Worm (Caenorhabditis elegans) whole organism, L4 larva: Measurements from ENCODE around the gene C32D5.8.
A peak's percentile ranks its signal among the peaks of the same experiment; 100 is the strongest.

ENCODE experiments used
- F37D6.2 ChIP-seq: sonication (generic microtip); optimal IDR thresholded peaks from 2 replicates; lab custom pipeline; 2016; ENCODE audit warnings: mild to moderate bottlenecking, missing genetic modification characterization, missing compliant biosample characterization
- T20F7.1 ChIP-seq: fragments of 200-800 bp; sonication (Bioruptor generic); optimal IDR thresholded peaks from 2 replicates; lab custom pipeline; 2018; ENCODE audit warnings: mild to moderate bottlenecking, missing genetic modification characterization, missing compliant biosample characterization
- T26A8.4 ChIP-seq: fragments of 200-800 bp; sonication (Bioruptor generic); IDR thresholded peaks from 2 replicates; pipeline ENCODE4 v1.3.6; 2022; ENCODE audit warnings: missing genetic modification characterization, missing compliant biosample characterization
- aha-1 ChIP-seq: fragments of 150-350 bp; peaks from one replicate; lab custom pipeline; 2014; ENCODE audit warnings: missing biosample characterization, missing genetic modification characterization
- aly-2 ChIP-seq: sonication (generic microtip); optimal IDR thresholded peaks from 2 replicates; lab custom pipeline; 2018; ENCODE audit warnings: missing biosample characterization, missing genetic modification characterization
- ceh-20 ChIP-seq: fragments of 200-800 bp; sonication (Bioruptor generic); IDR thresholded peaks from 2 replicates; pipeline ENCODE4 v1.3.6; 2022; ENCODE audit warnings: missing genetic modification reagents, missing genetic modification characterization, missing compliant biosample characterization
- cey-2 ChIP-seq: sonication (generic microtip); optimal IDR thresholded peaks from 3 replicates; lab custom pipeline; 2017; ENCODE audit warnings: missing genetic modification characterization, mild to moderate bottlenecking, missing compliant biosample characterization, antibody characterized with exemption, borderline replicate concordance; ENCODE audit not compliant: insufficient read depth
- daf-12 ChIP-seq: fragments of 150-350 bp; optimal IDR thresholded peaks from 2 replicates; lab custom pipeline; 2014; ENCODE audit warnings: missing biosample characterization, missing genetic modification reagents, missing genetic modification characterization
- daf-16 ChIP-seq, 3 experiments: sonication (generic microtip); optimal IDR thresholded peaks; 2 replicates each; lab custom pipeline; 2016 to 2017; ENCODE audit warnings: missing genetic modification characterization in 3 of 3, missing genetic modification reagents in 3 of 3, mild to moderate bottlenecking in 2 of 3, missing compliant biosample characterization in 2 of 3, missing biosample characterization in 1 of 3, moderate library complexity in 1 of 3
- dmd-6 ChIP-seq: fragments of 200-800 bp; sonication (Bioruptor generic); IDR thresholded peaks from 2 replicates; pipeline ENCODE4 v1.3.6; 2022; ENCODE audit warnings: missing genetic modification reagents, missing genetic modification characterization, missing compliant biosample characterization
- dmd-8 ChIP-seq: fragments of 200-800 bp; sonication (Bioruptor generic); IDR thresholded peaks from 2 replicates; pipeline ENCODE4 v1.3.6; 2022; ENCODE audit warnings: missing genetic modification characterization, missing compliant biosample characterization
- duxl-1 ChIP-seq: sonication (generic microtip); optimal IDR thresholded peaks from 2 replicates; lab custom pipeline; 2016; ENCODE audit warnings: mild to moderate bottlenecking, missing genetic modification characterization, moderate library complexity, missing compliant biosample characterization; ENCODE audit not compliant: poor library complexity
- dve-1 ChIP-seq: sonication (generic microtip); optimal IDR thresholded peaks from 2 replicates; lab custom pipeline; 2017; ENCODE audit warnings: antibody characterized with exemption, mild to moderate bottlenecking, missing genetic modification characterization, missing compliant biosample characterization; ENCODE audit not compliant: insufficient read depth
- egl-43 ChIP-seq: fragments of 200-800 bp; sonication (Bioruptor generic); IDR thresholded peaks from 2 replicates; pipeline ENCODE4 v1.3.6; 2022; ENCODE audit warnings: missing genetic modification reagents, missing genetic modification characterization, missing compliant biosample characterization
- fos-1 ChIP-seq: fragments of 150-350 bp; optimal IDR thresholded peaks from 2 replicates; lab custom pipeline; 2014; ENCODE audit warnings: missing biosample characterization, missing genetic modification characterization
- hif-1 ChIP-seq, 2 experiments: sonication (generic microtip); optimal IDR thresholded peaks; 2 replicates each; lab custom pipeline; 2016 to 2017; ENCODE audit warnings: missing compliant biosample characterization in 2 of 2, missing genetic modification characterization in 2 of 2, missing genetic modification reagents in 2 of 2, missing genotype in 2 of 2, mild to moderate bottlenecking in 1 of 2
- hlh-11 ChIP-seq: fragments of 200-800 bp; sonication (Bioruptor generic); optimal IDR thresholded peaks from 2 replicates; lab custom pipeline; 2018; ENCODE audit warnings: mild to moderate bottlenecking, missing genetic modification characterization, missing compliant biosample characterization
- hlh-30 ChIP-seq: sonication (generic microtip); optimal IDR thresholded peaks from 2 replicates; lab custom pipeline; 2017; ENCODE audit warnings: antibody characterized with exemption, mild to moderate bottlenecking, missing genetic modification characterization, missing compliant biosample characterization; ENCODE audit not compliant: insufficient read depth
- jun-1 ChIP-seq: fragments of 150-350 bp; optimal IDR thresholded peaks from 2 replicates; lab custom pipeline; 2014; ENCODE audit warnings: missing biosample characterization, missing genetic modification reagents, missing genetic modification characterization
- lin-15B ChIP-seq: fragments of 150-350 bp; sonication (generic microtip); optimal IDR thresholded peaks from 3 replicates; lab custom pipeline; 2014; ENCODE audit warnings: missing biosample characterization, missing genetic modification characterization
- lin-29 ChIP-seq: fragments of 200-800 bp; sonication (Bioruptor generic); IDR thresholded peaks from 2 replicates; pipeline ENCODE4 v1.3.6; 2022; ENCODE audit warnings: missing genetic modification reagents, missing genetic modification characterization, missing compliant biosample characterization
- lin-38 ChIP-seq: fragments of 200-800 bp; sonication (Bioruptor generic); IDR thresholded peaks from 2 replicates; pipeline ENCODE4 v1.3.6; 2022; ENCODE audit warnings: missing genetic modification reagents, missing genetic modification characterization, missing compliant biosample characterization
- madf-9 ChIP-seq: fragments of 200-800 bp; sonication (Bioruptor generic); conservative IDR thresholded peaks from 2 replicates; pipeline ENCODE4 v1.3.6; 2022; ENCODE audit warnings: missing genetic modification reagents, missing genetic modification characterization, missing compliant biosample characterization
- mdt-29 ChIP-seq: fragments of 200-800 bp; sonication (Bioruptor generic); IDR thresholded peaks from 2 replicates; pipeline ENCODE4 v1.3.6; 2022; ENCODE audit warnings: missing genetic modification reagents, missing genetic modification characterization, missing compliant biosample characterization
- mxl-3 ChIP-seq: fragments of 200-800 bp; sonication (Bioruptor generic); optimal IDR thresholded peaks from 2 replicates; lab custom pipeline; 2018; ENCODE audit warnings: mild to moderate bottlenecking, missing genetic modification characterization, missing compliant biosample characterization
- nhr-102 ChIP-seq: sonication (generic microtip); optimal IDR thresholded peaks from 2 replicates; lab custom pipeline; 2016; ENCODE audit warnings: mild to moderate bottlenecking, missing genetic modification characterization, moderate library complexity, missing compliant biosample characterization
- nhr-28 ChIP-seq: fragments of 150-350 bp; optimal IDR thresholded peaks from 2 replicates; lab custom pipeline; 2014; ENCODE audit warnings: missing biosample characterization, missing genetic modification characterization
- nhr-48 ChIP-seq: sonication (generic microtip); optimal IDR thresholded peaks from 2 replicates; lab custom pipeline; 2016; ENCODE audit warnings: mild to moderate bottlenecking, missing genetic modification characterization, missing compliant biosample characterization
- nhr-77 ChIP-seq: fragments of 150-350 bp; optimal IDR thresholded peaks from 2 replicates; lab custom pipeline; 2014; ENCODE audit warnings: missing biosample characterization, missing genetic modification characterization
- pha-4 ChIP-seq, 2 experiments: fragments of 150-350 bp in 1 of 2; fragments of 200-800 bp in 1 of 2; sonication (Bioruptor generic) in 1 of 2; IDR thresholded peaks in 1 of 2; optimal IDR thresholded peaks in 1 of 2; 2 replicates each; pipeline versions ENCODE4 v1.3.6 to Lab custom; 2014 to 2022; ENCODE audit warnings: missing genetic modification characterization in 2 of 2, missing genetic modification reagents in 2 of 2, missing biosample characterization in 1 of 2, missing compliant biosample characterization in 1 of 2
- set-16 ChIP-seq: fragments of 200-800 bp; sonication (Bioruptor generic); IDR thresholded peaks from 2 replicates; pipeline ENCODE4 v1.3.6; 2022; ENCODE audit warnings: missing genetic modification reagents, missing genetic modification characterization, missing compliant biosample characterization
- snpc-1.2 ChIP-seq: fragments of 200-800 bp; sonication (Bioruptor generic); IDR thresholded peaks from 2 replicates; pipeline ENCODE4 v1.3.6; 2022; ENCODE audit warnings: missing genetic modification reagents, missing genetic modification characterization, missing compliant biosample characterization
- spr-1 ChIP-seq: sonication (generic microtip); optimal IDR thresholded peaks from 2 replicates; lab custom pipeline; 2016; ENCODE audit warnings: mild to moderate bottlenecking, missing genetic modification characterization, missing compliant biosample characterization
- tra-1 ChIP-seq: fragments of 200-800 bp; sonication (Bioruptor generic); IDR thresholded peaks from 2 replicates; pipeline ENCODE4 v1.3.6; 2022; ENCODE audit warnings: missing genetic modification reagents, missing genetic modification characterization, missing compliant biosample characterization
- unc-62 ChIP-seq, 3 experiments: fragments of 150-350 bp in 1 of 3; sonication (generic microtip); optimal IDR thresholded peaks in 2 of 3; peaks in 1 of 3; 1 replicate in 1 of 3; 2 replicates in 2 of 3; lab custom pipeline; 2014 to 2017; ENCODE audit warnings: missing biosample characterization in 3 of 3, missing genetic modification characterization in 3 of 3, missing genetic modification reagents in 3 of 3, missing genotype in 1 of 3
- zag-1 ChIP-seq: fragments of 150-350 bp; optimal IDR thresholded peaks from 2 replicates; lab custom pipeline; 2014; ENCODE audit warnings: missing biosample characterization, missing genetic modification characterization
- zfp-3 ChIP-seq: fragments of 200-800 bp; sonication (Bioruptor generic); conservative IDR thresholded peaks from 2 replicates; pipeline ENCODE4 v1.3.6; 2022; ENCODE audit warnings: missing genetic modification reagents, missing genetic modification characterization, missing compliant biosample characterization
- zip-11 ChIP-seq: fragments of 200-800 bp; sonication (Bioruptor generic); IDR thresholded peaks from 2 replicates; pipeline ENCODE4 v1.3.6; 2022; ENCODE audit warnings: missing genetic modification characterization, missing compliant biosample characterization
- zip-2 ChIP-seq: fragments of 150-350 bp; optimal IDR thresholded peaks from 2 replicates; lab custom pipeline; 2014; ENCODE audit warnings: missing biosample characterization, missing genetic modification characterization
- ztf-11 ChIP-seq: fragments of 150-350 bp; optimal IDR thresholded peaks from 2 replicates; lab custom pipeline; 2014; ENCODE audit warnings: missing biosample characterization, missing genetic modification characterization
- ztf-7 ChIP-seq: fragments of 150-350 bp; optimal IDR thresholded peaks from 2 replicates; lab custom pipeline; 2014; ENCODE audit warnings: missing biosample characterization, missing genetic modification characterization

C32D5.8 gene

ce11 chrII:6376693-6377092 is 30.9 kb upstream of the C32D5.8 start:
- TF ChIP-seq cey-2 (tag; lab: Kevin White, UChicago) (no peak), daf-16 (GFP tag; optimal IDR thresholded peaks at IDR 0.05; lab: Kevin White, UChicago) (no peak), daf-16 (tag; optimal IDR thresholded peaks at IDR 0.05; lab: Kevin White, UChicago) (no peak), zip-2 (tag; lab: Kevin White, UChicago) (no peak), egl-43 (GFP tag; lab: Robert Waterston, UW) (no peak), aha-1 (peak; percentile 93), nhr-102 (tag; lab: Kevin White, UChicago) (no peak), dmd-8 (no peak)

ce11 chrII:6374646-6375045 is 28.9 kb upstream of the C32D5.8 start:
- peak; percentile 40 for TF ChIP-seq nhr-28 (tag; lab: Kevin White, UChicago)
- peak; percentile 38 for TF ChIP-seq hlh-11
- TF ChIP-seq lin-38 (GFP tag; lab: Robert Waterston, UW): peak; percentile 31
- no peak for TF ChIP-seq ztf-11
- peak; percentile 62 for TF ChIP-seq T20F7.1 (GFP tag; lab: Kevin White, UChicago)
- TF ChIP-seq lin-29: no peak
- TF ChIP-seq tra-1 (GFP tag; lab: Robert Waterston, UW): no peak
- no peak for TF ChIP-seq mdt-29
- peak; percentile 65 for TF ChIP-seq dmd-6 (GFP tag; lab: Robert Waterston, UW)
- TF ChIP-seq ztf-7: no peak
- TF ChIP-seq set-16 (GFP tag; lab: Robert Waterston, UW): no peak
- TF ChIP-seq hlh-30 (tag; lab: Kevin White, UChicago): peak; percentile 73
- peak; percentile 49 for TF ChIP-seq nhr-48 (tag; lab: Kevin White, UChicago)
- no peak for TF ChIP-seq daf-12 (tag; lab: Kevin White, UChicago)
- TF ChIP-seq daf-16 (GFP tag; optimal IDR thresholded peaks at IDR 0.05; lab: Kevin White, UChicago): no peak
- TF ChIP-seq daf-16 (tag; optimal IDR thresholded peaks at IDR 0.05; lab: Kevin White, UChicago): peak; percentile 52
- TF ChIP-seq dve-1 (tag; lab: Kevin White, UChicago): peak; percentile 72
- TF ChIP-seq F37D6.2 (tag; lab: Kevin White, UChicago): no peak

- TF ChIP-seq pha-4 (GFP tag; IDR thresholded peaks at IDR 0.05; lab: Robert Waterston, UW) (0 out of 2 replicates have a peak, but pooled peaks have one; percentile 8), pha-4 (tag; optimal IDR thresholded peaks at IDR 0.05; lab: Kevin White, UChicago) (no peak), duxl-1 (no peak), T26A8.4 (GFP tag; lab: Robert Waterston, UW) (no peak), set-16 (GFP tag; lab: Robert Waterston, UW) (peak; percentile 56)
Observed at ce11 chrII:6373361-6373760, 27.6 kb upstream of the C32D5.8 start.

- TF ChIP-seq ceh-20 (no peak), hif-1 (tag; optimal IDR thresholded peaks at IDR 0.05; lab: Kevin White, UChicago) (no peak), unc-62 (GFP tag; optimal IDR thresholded peaks at IDR 0.05 in 1 of 2; lab: Kevin White, UChicago) (peak in 1 of 2 experiments; percentile 70), unc-62 (tag; optimal IDR thresholded peaks at IDR 0.05; lab: Kevin White, UChicago) (no peak), F37D6.2 (tag; lab: Kevin White, UChicago) (no peak), lin-38 (GFP tag; lab: Robert Waterston, UW) (no peak), lin-15B (tag; lab: Kevin White, UChicago) (no peak)
Observed at ce11 chrII:6371003-6371402, 25.2 kb upstream of the C32D5.8 start, which contains the start of gene lin-23. Gene lin-23 (plus strand): TSS chrII:6371303.

ce11 chrII:6370110-6370509 is 24.3 kb upstream of the C32D5.8 start:
- no peak for TF ChIP-seq daf-12 (tag; lab: Kevin White, UChicago)
- no peak for TF ChIP-seq fos-1 (tag; lab: Kevin White, UChicago)
- TF ChIP-seq unc-62 (GFP tag; optimal IDR thresholded peaks at IDR 0.05 in 1 of 2; lab: Kevin White, UChicago): peak in 1 of 2 experiments; percentile 56
- no peak for TF ChIP-seq unc-62 (tag; optimal IDR thresholded peaks at IDR 0.05; lab: Kevin White, UChicago)
- peak; percentile 44 for TF ChIP-seq T20F7.1 (GFP tag; lab: Kevin White, UChicago)
- no peak for TF ChIP-seq zfp-3 (GFP tag; lab: Robert Waterston, UW)
- TF ChIP-seq snpc-1.2 (GFP tag; lab: Robert Waterston, UW): peak; percentile 21; the same call in 1 of the 2 replicates
- no peak for TF ChIP-seq zip-11 (GFP tag; lab: Robert Waterston, UW)
- TF ChIP-seq jun-1 (tag; lab: Kevin White, UChicago): no peak
- TF ChIP-seq mxl-3 (GFP tag; lab: Kevin White, UChicago): peak; percentile 76
- TF ChIP-seq tra-1 (GFP tag; lab: Robert Waterston, UW): 0 out of 2 replicates have a peak, but pooled peaks have one; percentile 59
- no peak for TF ChIP-seq aly-2
- peak; percentile 74 for TF ChIP-seq nhr-77 (tag; lab: Kevin White, UChicago)
- TF ChIP-seq zag-1 (tag; lab: Kevin White, UChicago): no peak
- no peak for TF ChIP-seq spr-1 (tag; lab: Kevin White, UChicago)
- peak; percentile 36 for TF ChIP-seq ztf-7
- TF ChIP-seq madf-9 (GFP tag; lab: Robert Waterston, UW): peak; percentile 39; the same call in 1 of the 2 replicates
- no peak for TF ChIP-seq ztf-11
